Fruit fly (Drosophila melanogaster): Measurements from ENCODE around the gene CAHbeta.

DNA sequence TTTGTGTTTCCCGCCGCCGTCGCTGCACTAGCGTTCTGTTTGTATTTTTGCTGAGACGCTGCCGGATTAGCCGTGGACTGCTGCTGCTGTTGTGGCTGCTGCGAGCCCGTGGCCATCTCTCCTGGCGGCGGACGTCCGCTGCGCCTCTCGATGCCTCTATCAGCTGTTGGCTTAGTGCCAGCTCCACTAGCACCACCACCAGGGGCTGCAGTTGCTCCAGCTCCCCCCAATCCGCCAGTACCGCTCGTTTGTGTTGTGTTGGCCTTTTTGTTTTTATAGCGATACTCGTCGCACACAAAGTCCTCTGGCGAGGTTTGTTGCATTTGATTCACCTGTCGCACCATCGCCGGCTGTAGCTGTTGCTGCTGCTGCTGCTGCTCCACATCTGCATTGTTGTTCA lies 30.0 kb downstream of the CAHbeta start:
- no peak for TF ChIP-seq pan (optimal IDR thresholded peaks at IDR 0.05)
- TF ChIP-seq EcR (GFP tag; optimal IDR thresholded peaks at IDR 0.05) = no peak
- TF ChIP-seq CG8478 (optimal IDR thresholded peaks at IDR 0.05) = no peak
- no peak for TF ChIP-seq Dll (optimal IDR thresholded peaks at IDR 0.05)
- TF ChIP-seq usp (GFP tag; optimal IDR thresholded peaks at IDR 0.05) = no peak
- TF ChIP-seq psq (optimal IDR thresholded peaks at IDR 0.05) = no peak
